Fruit fly (Drosophila melanogaster) whole organism, embryonic: ENCODE measurements around the gene tank.

Source experiments
- Adf1 ChIP-seq: fragments of 200-800 bp; sonication (Bioruptor generic); IDR thresholded peaks from 2 replicates; pipeline ENCODE4 v1.3.6; 2022; ENCODE audit warnings: missing biosample characterization, missing genetic modification characterization
- BEAF-32 ChIP-seq: fragments of 200-800 bp; sonication (Bioruptor generic); optimal IDR thresholded peaks from 3 replicates; lab custom pipeline; 2017; ENCODE audit warnings: missing biosample characterization, missing genetic modification characterization, mild to moderate bottlenecking, moderate library complexity, missing genetic modification reagents
- CG1024 ChIP-seq: fragments of 200-800 bp; sonication (Bioruptor generic); IDR thresholded peaks from 2 replicates; pipeline ENCODE4 v1.3.6; 2022; ENCODE audit warnings: missing biosample characterization, missing genetic modification characterization
- CG11560 ChIP-seq: fragments of 200-800 bp; sonication (Bioruptor generic); IDR thresholded peaks from 3 replicates; pipeline ENCODE4 v1.3.6; 2022; ENCODE audit warnings: missing biosample characterization, missing genetic modification characterization
- CG13287 ChIP-seq: fragments of 200-800 bp; sonication (Bioruptor generic); IDR thresholded peaks from 2 replicates; pipeline ENCODE4 v1.3.6; 2022; ENCODE audit warnings: missing biosample characterization, missing genetic modification characterization; ENCODE audit not compliant: partially characterized antibody
- CG15514 ChIP-seq: fragments of 200-800 bp; sonication (Bioruptor generic); optimal IDR thresholded peaks from 3 replicates; lab custom pipeline; 2017; ENCODE audit warnings: missing biosample characterization, missing genetic modification characterization, mild to moderate bottlenecking, moderate library complexity, missing genetic modification reagents
- CG17361 ChIP-seq: fragments of 200-800 bp; sonication (Bioruptor generic); IDR thresholded peaks from 3 replicates; pipeline ENCODE4 v1.3.6; 2022; ENCODE audit warnings: missing biosample characterization, missing genetic modification characterization
- CG2129 ChIP-seq: fragments of 200-800 bp; sonication (Bioruptor generic); IDR thresholded peaks from 2 replicates; pipeline ENCODE4 v1.3.6; 2022; ENCODE audit warnings: missing biosample characterization, missing genetic modification characterization; ENCODE audit not compliant: partially characterized antibody
- CG30020 ChIP-seq: fragments of 200-800 bp; optimal IDR thresholded peaks from 2 replicates; lab custom pipeline; 2019; ENCODE audit warnings: missing biosample characterization, mild to moderate bottlenecking, missing genetic modification characterization, moderate library complexity
- CG30431 ChIP-seq: fragments of 200-800 bp; sonication (Bioruptor generic); optimal IDR thresholded peaks from 2 replicates; lab custom pipeline; 2017; ENCODE audit warnings: missing biosample characterization, missing genetic modification characterization
- CG3838 ChIP-seq: fragments of 200-800 bp; sonication (Bioruptor generic); optimal IDR thresholded peaks from 3 replicates; lab custom pipeline; 2016; ENCODE audit warnings: missing biosample characterization, missing genetic modification characterization
- CG4404 ChIP-seq: fragments of 200-800 bp; sonication (Bioruptor generic); IDR thresholded peaks from 2 replicates; pipeline ENCODE4 v1.3.6; 2022; ENCODE audit warnings: missing biosample characterization, missing genetic modification characterization
- CG6791 ChIP-seq: fragments of 200-800 bp; sonication (Bioruptor generic); IDR thresholded peaks from 3 replicates; pipeline ENCODE4 v1.3.6; 2022; ENCODE audit warnings: missing biosample characterization, missing genetic modification characterization; ENCODE audit not compliant: partially characterized antibody
- CG7372 ChIP-seq: fragments of 200-800 bp; sonication (Bioruptor generic); IDR thresholded peaks from 2 replicates; pipeline ENCODE4 v1.3.6; 2022; ENCODE audit warnings: missing biosample characterization, missing genetic modification characterization
- CG8290 ChIP-seq, 3 experiments: fragments of 200-800 bp; sonication (Bioruptor generic); optimal IDR thresholded peaks; 2 replicates each; lab custom pipeline; 2016 to 2019; ENCODE audit warnings: missing biosample characterization in 3 of 3, missing genetic modification characterization in 3 of 3, mild to moderate bottlenecking in 2 of 3, moderate library complexity in 1 of 3
- CoRest ChIP-seq: fragments of 200-800 bp; sonication (Bioruptor generic); optimal IDR thresholded peaks from 3 replicates; lab custom pipeline; 2018; ENCODE audit warnings: missing biosample characterization, mild to moderate bottlenecking, missing genetic modification characterization, moderate library complexity
- Doc2 ChIP-seq: fragments of 200-800 bp; sonication (Bioruptor generic); IDR thresholded peaks from 2 replicates; pipeline ENCODE4 v1.3.6; 2022; ENCODE audit warnings: missing biosample characterization, missing genetic modification characterization
- Doc3 ChIP-seq: fragments of 200-800 bp; sonication (Bioruptor generic); IDR thresholded peaks from 3 replicates; pipeline ENCODE4 v1.3.6; 2022; ENCODE audit warnings: missing biosample characterization, missing genetic modification characterization; ENCODE audit not compliant: partially characterized antibody
- Dp ChIP-seq: fragments of 200-800 bp; sonication (Bioruptor generic); optimal IDR thresholded peaks from 2 replicates; lab custom pipeline; 2018; ENCODE audit warnings: missing biosample characterization, mild to moderate bottlenecking, missing genetic modification characterization, moderate library complexity
- HLH4C ChIP-seq: fragments of 200-800 bp; sonication (Bioruptor generic); IDR thresholded peaks from 3 replicates; pipeline ENCODE4 v1.3.6; 2022; ENCODE audit warnings: missing biosample characterization, missing genetic modification characterization; ENCODE audit not compliant: partially characterized antibody
- HmgZ ChIP-seq: fragments of 200-800 bp; sonication (Bioruptor generic); optimal IDR thresholded peaks from 2 replicates; lab custom pipeline; 2018; ENCODE audit warnings: missing biosample characterization, mild to moderate bottlenecking, missing genetic modification characterization
- Hmr ChIP-seq: fragments of 200-800 bp; sonication (Bioruptor generic); optimal IDR thresholded peaks from 3 replicates; lab custom pipeline; 2017; ENCODE audit warnings: mild to moderate bottlenecking, missing biosample characterization, missing genetic modification reagents, missing genetic modification characterization
- Lim3 ChIP-seq: fragments of 200-800 bp; sonication (Bioruptor generic); IDR thresholded peaks from 2 replicates; pipeline ENCODE4 v1.3.6; 2022; ENCODE audit warnings: missing biosample characterization, missing genetic modification characterization
- MESR4 ChIP-seq: fragments of 200-800 bp; sonication (Bioruptor generic); optimal IDR thresholded peaks from 2 replicates; lab custom pipeline; 2018; ENCODE audit warnings: missing biosample characterization, mild to moderate bottlenecking, missing genetic modification characterization, moderate library complexity
- Mes4 ChIP-seq: fragments of 200-800 bp; sonication (Bioruptor generic); optimal IDR thresholded peaks from 2 replicates; lab custom pipeline; 2016; ENCODE audit warnings: missing biosample characterization, missing genetic modification characterization
- Myb ChIP-seq: fragments of 200-800 bp; sonication (Bioruptor generic); optimal IDR thresholded peaks from 2 replicates; lab custom pipeline; 2016; ENCODE audit warnings: missing biosample characterization, missing genetic modification characterization
- Nf-YA ChIP-seq: fragments of 200-800 bp; sonication (Bioruptor generic); IDR thresholded peaks from 2 replicates; pipeline ENCODE4 v1.3.6; 2022; ENCODE audit warnings: missing biosample characterization, missing genetic modification characterization
- Opbp ChIP-seq: fragments of 200-800 bp; sonication (Bioruptor generic); IDR thresholded peaks from 3 replicates; pipeline ENCODE4 v1.3.6; 2022; ENCODE audit warnings: missing biosample characterization, missing genetic modification characterization; ENCODE audit not compliant: partially characterized antibody
- TFAM ChIP-seq: fragments of 200-800 bp; sonication (Bioruptor generic); optimal IDR thresholded peaks from 2 replicates; lab custom pipeline; 2017; ENCODE audit warnings: missing biosample characterization, missing genetic modification characterization, inconsistent platforms
- bbx ChIP-seq: fragments of 200-800 bp; sonication (Bioruptor generic); IDR thresholded peaks from 2 replicates; pipeline ENCODE4 v1.3.6; 2022; ENCODE audit warnings: missing biosample characterization, missing genetic modification characterization; ENCODE audit not compliant: partially characterized antibody
- br ChIP-seq: fragments of >200 bp; optimal IDR thresholded peaks from 2 replicates; lab custom pipeline; 2017
- caup ChIP-seq: fragments of 200-800 bp; sonication (Bioruptor generic); optimal IDR thresholded peaks from 3 replicates; lab custom pipeline; 2017; ENCODE audit warnings: missing biosample characterization, mild to moderate bottlenecking, missing genetic modification characterization, moderate library complexity; ENCODE audit not compliant: severe bottlenecking
- chinmo ChIP-seq: fragments of 200-800 bp; sonication (Bioruptor generic); IDR thresholded peaks from 4 replicates; pipeline ENCODE4 v1.3.6; 2022; ENCODE audit warnings: missing biosample characterization, missing genetic modification characterization; ENCODE audit not compliant: partially characterized antibody
- crp ChIP-seq, 2 experiments: fragments of 200-800 bp; sonication (Bioruptor generic); optimal IDR thresholded peaks; 2 replicates in 1 of 2; 3 replicates in 1 of 2; lab custom pipeline; 2017; ENCODE audit warnings: missing biosample characterization in 2 of 2, missing genetic modification characterization in 2 of 2, mild to moderate bottlenecking in 1 of 2, moderate library complexity in 1 of 2
- danr ChIP-seq: fragments of 200-800 bp; sonication (Bioruptor generic); IDR thresholded peaks from 2 replicates; pipeline ENCODE4 v1.3.6; 2022; ENCODE audit warnings: missing biosample characterization, missing genetic modification characterization
- grau ChIP-seq: fragments of 200-800 bp; optimal IDR thresholded peaks from 3 replicates; lab custom pipeline; 2019; ENCODE audit warnings: missing biosample characterization, mild to moderate bottlenecking, missing genetic modification characterization, moderate library complexity
- gro ChIP-seq: fragments of 200-800 bp; sonication (Bioruptor generic); optimal IDR thresholded peaks from 2 replicates; lab custom pipeline; 2016; ENCODE audit warnings: missing biosample characterization, missing genetic modification characterization
- nmo ChIP-seq: fragments of 200-800 bp; sonication (Bioruptor generic); optimal IDR thresholded peaks from 2 replicates; lab custom pipeline; 2018; ENCODE audit warnings: missing biosample characterization, mild to moderate bottlenecking, missing genetic modification characterization, moderate library complexity
- sna ChIP-seq: fragments of 200-800 bp; sonication (Bioruptor generic); IDR thresholded peaks from 2 replicates; pipeline ENCODE4 v1.3.6; 2022; ENCODE audit warnings: missing biosample characterization, missing genetic modification characterization; ENCODE audit not compliant: partially characterized antibody
- tna ChIP-seq: fragments of 200-800 bp; sonication (Bioruptor generic); IDR thresholded peaks from 2 replicates; pipeline ENCODE4 v1.3.6; 2022; ENCODE audit warnings: missing biosample characterization, missing genetic modification characterization; ENCODE audit not compliant: partially characterized antibody
- unc-4 ChIP-seq: fragments of 200-800 bp; sonication (Bioruptor generic); IDR thresholded peaks from 2 replicates; pipeline ENCODE4 v1.3.6; 2022; ENCODE audit warnings: missing biosample characterization, missing genetic modification characterization; ENCODE audit not compliant: partially characterized antibody
- zen2 ChIP-seq: fragments of 200-800 bp; sonication (Bioruptor generic); IDR thresholded peaks from 3 replicates; pipeline ENCODE4 v1.3.6; 2022; ENCODE audit warnings: missing biosample characterization, missing genetic modification characterization; ENCODE audit not compliant: partially characterized antibody

tank gene

DNA sequence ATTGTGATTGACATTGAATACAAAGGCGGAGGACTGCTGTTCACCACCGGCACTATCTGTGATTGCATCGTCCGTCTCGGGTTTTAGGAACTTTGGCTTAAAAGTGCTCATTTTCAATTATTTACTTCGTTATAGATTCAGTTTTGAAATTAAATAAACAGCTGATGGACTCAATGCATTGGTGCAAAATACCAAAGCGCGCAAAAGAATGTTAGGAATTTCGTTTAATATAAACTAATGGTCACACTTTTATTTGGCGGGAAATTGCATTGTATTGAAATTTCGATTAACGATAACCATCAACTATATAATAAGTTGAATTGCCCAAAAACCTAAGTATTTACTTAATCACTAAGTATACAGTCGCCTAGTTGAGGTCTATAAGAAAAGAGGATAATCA, 19.7 kb downstream of the tank start, which contains the start of gene CG3225 (continued):
- TF ChIP-seq CG4404 (GFP tag; lab: Robert Waterston, UW), result no peak
- TF ChIP-seq gro (GFP tag; lab: Kevin White, UChicago), result peak; percentile 4
- TF ChIP-seq tna (GFP tag; lab: Robert Waterston, UW), result 0 out of 2 replicates have a peak, but pooled peaks have one; percentile 50
- peak; percentile 43; the same call in 1 of the 2 replicates for TF ChIP-seq unc-4 (GFP tag; lab: Robert Waterston, UW)
- TF ChIP-seq Myb (GFP tag; lab: Kevin White, UChicago), result peak; percentile 89
- no peak for TF ChIP-seq Lim3 (GFP tag; lab: Robert Waterston, UW)
- 0 out of 3 replicates have a peak, but pooled peaks have one; percentile 13 for TF ChIP-seq Opbp (GFP tag; lab: Robert Waterston, UW)
- TF ChIP-seq Doc3 (GFP tag; lab: Robert Waterston, UW), result peak; percentile 38; the same call in 1 of the 3 replicates
- 0 out of 3 replicates have a peak, but pooled peaks have one; percentile 6 for TF ChIP-seq CG6791
- TF ChIP-seq CG3838 (GFP tag; lab: Kevin White, UChicago), result no peak
- TF ChIP-seq CoRest (tag; lab: Kevin White, UChicago), result no peak
- no peak for TF ChIP-seq CG30431 (GFP tag; lab: Kevin White, UChicago)
- TF ChIP-seq BEAF-32 (GFP tag; lab: Kevin White, UChicago), result peak; percentile 28
- TF ChIP-seq bbx (GFP tag; lab: Robert Waterston, UW), result peak; percentile 22; the same call in 1 of the 2 replicates
- no peak for TF ChIP-seq Hmr (GFP tag; lab: Kevin White, UChicago)
- TF ChIP-seq TFAM (GFP tag; lab: Kevin White, UChicago), result no peak
- TF ChIP-seq CG17361 (GFP tag; lab: Robert Waterston, UW), result no peak
- TF ChIP-seq grau (tag; lab: Kevin White, UChicago), result no peak
- no peak for TF ChIP-seq Mes4 (GFP tag; lab: Kevin White, UChicago)
- TF ChIP-seq nmo (GFP tag; lab: Kevin White, UChicago), result peak; percentile 8
- TF ChIP-seq HLH4C (GFP tag; lab: Robert Waterston, UW), result peak; percentile 54; the same call in 2 of the 3 replicates
- no peak for TF ChIP-seq caup (GFP tag; lab: Kevin White, UChicago)
- TF ChIP-seq danr, result no peak
- TF ChIP-seq zen2 (GFP tag; lab: Robert Waterston, UW), result no peak
- peak; percentile 39 for TF ChIP-seq MESR4 (GFP tag; lab: Kevin White, UChicago)
- peak; percentile 75 for TF ChIP-seq CG13287
- no peak for TF ChIP-seq br (lab: Kevin White, UChicago)
- peak; percentile 78 to 94 for TF ChIP-seq crp (GFP tag; optimal IDR thresholded peaks at IDR 0.05; lab: Kevin White, UChicago)
- TF ChIP-seq CG2129 (GFP tag; lab: Robert Waterston, UW), result no peak
- peak; percentile 66; the same call in 1 of the 4 replicates for TF ChIP-seq chinmo
- TF ChIP-seq CG7372 (GFP tag; lab: Robert Waterston, UW), result no peak
- peak; percentile 95 for TF ChIP-seq Dp (GFP tag; lab: Kevin White, UChicago)
- no peak for TF ChIP-seq CG8290 (GFP tag; optimal IDR thresholded peaks at IDR 0.05; lab: Kevin White, UChicago)
- peak in 1 of 2 experiments; percentile 18 for TF ChIP-seq CG8290 (tag; optimal IDR thresholded peaks at IDR 0.05; lab: Kevin White, UChicago)
- TF ChIP-seq CG1024, result no peak
- TF ChIP-seq HmgZ, result peak; percentile 30
- TF ChIP-seq CG30020, result no peak
- TF ChIP-seq Doc2 (GFP tag; lab: Robert Waterston, UW), result no peak
- TF ChIP-seq Nf-YA (GFP tag; lab: Robert Waterston, UW), result no peak
- TF ChIP-seq Adf1 (GFP tag; lab: Robert Waterston, UW), result no peak
- peak; percentile 52 for TF ChIP-seq CG15514 (GFP tag; lab: Kevin White, UChicago)
- TF ChIP-seq sna (GFP tag; lab: Robert Waterston, UW), result peak; percentile 31; the same call in 1 of the 2 replicates
- TF ChIP-seq CG11560, result no peak
